Fruit fly (Drosophila melanogaster): ENCODE measurements around the gene CG10681.

Gene CG10681

dm6 chr3L:12482917-12483316 lies 18.4 kb upstream of the CG10681 start (continued):
- TF ChIP-seq CG32767 (GFP tag; IDR thresholded peaks at IDR 0.05): no peak
- peak; percentile 48; the same call in 1 of the 2 replicates for TF ChIP-seq CG11085 (GFP tag; IDR thresholded peaks at IDR 0.05)
- TF ChIP-seq CG9876 (GFP tag; optimal IDR thresholded peaks at IDR 0.05): no peak
- TF ChIP-seq scrt (GFP tag; optimal IDR thresholded peaks at IDR 0.05): peak; percentile 46
- no peak; the same call in 2 of the 3 replicates for TF ChIP-seq Mrtf (GFP tag; IDR thresholded peaks at IDR 0.05)
- TF ChIP-seq row (GFP tag; IDR thresholded peaks at IDR 0.05): peak; percentile 75
- peak; percentile 20 for TF ChIP-seq CG18764 (GFP tag; optimal IDR thresholded peaks at IDR 0.05)
- TF ChIP-seq unpg (GFP tag; optimal IDR thresholded peaks at IDR 0.05): peak; percentile 69
- TF ChIP-seq Vsx1 (GFP tag; optimal IDR thresholded peaks at IDR 0.05): peak; percentile 62
- no peak for TF ChIP-seq sc (optimal IDR thresholded peaks at IDR 0.05)
- peak; percentile 61 for TF ChIP-seq sc (GFP tag; optimal IDR thresholded peaks at IDR 0.05)
- TF ChIP-seq Taf1 (GFP tag; IDR thresholded peaks at IDR 0.05): no peak
- TF ChIP-seq usp (GFP tag; optimal IDR thresholded peaks at IDR 0.05): no peak
- TF ChIP-seq TFAM (GFP tag; optimal IDR thresholded peaks at IDR 0.05): no peak
- peak; percentile 66 for TF ChIP-seq gcm (GFP tag; optimal IDR thresholded peaks at IDR 0.05)
- TF ChIP-seq CG4707 (GFP tag; optimal IDR thresholded peaks at IDR 0.05): no peak
- TF ChIP-seq Adf1 (GFP tag; IDR thresholded peaks at IDR 0.05): no peak
- TF ChIP-seq Aef1 (GFP tag; IDR thresholded peaks at IDR 0.05): peak; percentile 62
- TF ChIP-seq sisA (GFP tag; IDR thresholded peaks at IDR 0.05): peak; percentile 74
- peak; percentile 37 for TF ChIP-seq CG12299 (tag; optimal IDR thresholded peaks at IDR 0.05)
- TF ChIP-seq eve (GFP tag; optimal IDR thresholded peaks at IDR 0.05): peak in 1 of 2 experiments; percentile 93
- peak; percentile 14 for TF ChIP-seq CG10267 (tag; optimal IDR thresholded peaks at IDR 0.05)
- peak; percentile 79 for TF ChIP-seq sqz (GFP tag; optimal IDR thresholded peaks at IDR 0.05)
- TF ChIP-seq pan (optimal IDR thresholded peaks at IDR 0.05): no peak
- peak in 1 of 2 experiments; percentile 56 for TF ChIP-seq pan (GFP tag; optimal IDR thresholded peaks at IDR 0.05 in 1 of 2, IDR thresholded peaks at IDR 0.05 in 1 of 2)
- TF ChIP-seq Sry-δ (GFP tag; optimal IDR thresholded peaks at IDR 0.05): peak; percentile 19
- TF ChIP-seq CG7786 (GFP tag; optimal IDR thresholded peaks at IDR 0.05): peak; percentile 1
- TF ChIP-seq CG11093 (GFP tag; IDR thresholded peaks at IDR 0.05): peak; percentile 68; the same call in 1 of the 3 replicates
- no peak for TF ChIP-seq toy (GFP tag; IDR thresholded peaks at IDR 0.05)
- TF ChIP-seq Ets65A (GFP tag): peak; percentile 89
- no peak for TF ChIP-seq CG11398 (GFP tag; optimal IDR thresholded peaks at IDR 0.05)
- TF ChIP-seq chn (GFP tag; optimal IDR thresholded peaks at IDR 0.05): peak; percentile 63
- 0 out of 2 replicates have a peak, but pooled peaks have one; percentile 33 for TF ChIP-seq Oaz (GFP tag; IDR thresholded peaks at IDR 0.05)
- peak; percentile 24 for TF ChIP-seq HmgZ (tag; optimal IDR thresholded peaks at IDR 0.05)
- TF ChIP-seq CG4820 (GFP tag; optimal IDR thresholded peaks at IDR 0.05): peak; percentile 67
- no peak for TF ChIP-seq CG8944 (GFP tag; optimal IDR thresholded peaks at IDR 0.05)
- peak; percentile 32 for TF ChIP-seq CG8089 (GFP tag; optimal IDR thresholded peaks at IDR 0.05)
- peak; percentile 23 for TF ChIP-seq CG13624 (GFP tag; optimal IDR thresholded peaks at IDR 0.05)
- peak; percentile 22 for TF ChIP-seq jumu (GFP tag; optimal IDR thresholded peaks at IDR 0.05)
- peak; percentile 80 for TF ChIP-seq CG10979 (tag; optimal IDR thresholded peaks at IDR 0.05)
- peak; percentile 62 for TF ChIP-seq CG14050 (GFP tag; IDR thresholded peaks at IDR 0.05)
- TF ChIP-seq croc (GFP tag; conservative IDR thresholded peaks at IDR 0.05): peak; percentile 46; the same call in 2 of the 3 replicates
- TF ChIP-seq bsh (GFP tag; optimal IDR thresholded peaks at IDR 0.05): peak; percentile 55 to 71
- TF ChIP-seq CG11696 (GFP tag; IDR thresholded peaks at IDR 0.05): peak; percentile 52; the same call in 1 of the 2 replicates
- TF ChIP-seq chm (GFP tag; IDR thresholded peaks at IDR 0.05): no peak
- no peak for TF ChIP-seq Nf-YA (GFP tag; IDR thresholded peaks at IDR 0.05)
- no peak for TF ChIP-seq gt (GFP tag; IDR thresholded peaks at IDR 0.05)
- TF ChIP-seq CG30020 (tag; optimal IDR thresholded peaks at IDR 0.05): no peak
- TF ChIP-seq Lim3 (GFP tag; IDR thresholded peaks at IDR 0.05): 0 out of 2 replicates have a peak, but pooled peaks have one; percentile 14
- peak; percentile 69 for TF ChIP-seq CG8388 (GFP tag; optimal IDR thresholded peaks at IDR 0.05)
- peak; percentile 73 for TF ChIP-seq CG14710 (tag; optimal IDR thresholded peaks at IDR 0.05)
- TF ChIP-seq Sox100B (GFP tag; optimal IDR thresholded peaks at IDR 0.05): peak; percentile 86
- TF ChIP-seq CG1647 (GFP tag; optimal IDR thresholded peaks at IDR 0.05): peak; percentile 47
